Worm (Caenorhabditis elegans) whole organism, mixed stage, embryonic: ENCODE data around the gene clpr-2.

ENCODE experiments used
- M03D4.4 ChIP-seq: sonication (generic microtip); optimal IDR thresholded peaks from 2 replicates; lab custom pipeline; 2017; ENCODE audit warnings: mild to moderate bottlenecking, missing genetic modification characterization, missing compliant biosample characterization
- bed-3 ChIP-seq: fragments of 200-800 bp; sonication (Bioruptor generic); optimal IDR thresholded peaks from 3 replicates; lab custom pipeline; 2018; ENCODE audit warnings: mild to moderate bottlenecking, missing genetic modification characterization, moderate library complexity, missing compliant biosample characterization
- blmp-1 ChIP-seq: fragments of 150-350 bp; optimal IDR thresholded peaks from 2 replicates; lab custom pipeline; 2014; ENCODE audit warnings: missing biosample characterization, missing genetic modification characterization
- ceh-39 ChIP-seq: fragments of 150-350 bp; optimal IDR thresholded peaks from 2 replicates; lab custom pipeline; 2014; ENCODE audit warnings: missing biosample characterization, missing genetic modification characterization
- ceh-43 ChIP-seq: fragments of 200-800 bp; sonication (Bioruptor generic); optimal IDR thresholded peaks from 2 replicates; lab custom pipeline; 2018; ENCODE audit warnings: mild to moderate bottlenecking, missing genetic modification characterization, moderate library complexity, missing compliant biosample characterization
- ceh-83 ChIP-seq: fragments of 200-800 bp; sonication (Bioruptor generic); optimal IDR thresholded peaks from 2 replicates; lab custom pipeline; 2018; ENCODE audit warnings: mild to moderate bottlenecking, missing genetic modification characterization, missing compliant biosample characterization
- ces-1 ChIP-seq: fragments of 150-350 bp; optimal IDR thresholded peaks from 2 replicates; lab custom pipeline; 2014; ENCODE audit warnings: missing biosample characterization, missing genetic modification reagents, missing genetic modification characterization
- cnd-1 ChIP-seq: fragments of 200-800 bp; sonication (Bioruptor generic); optimal IDR thresholded peaks from 2 replicates; lab custom pipeline; 2018; ENCODE audit warnings: mild to moderate bottlenecking, missing genetic modification characterization, missing compliant biosample characterization
- drap-1 ChIP-seq: fragments of 200-800 bp; sonication (Bioruptor generic); optimal IDR thresholded peaks from 3 replicates; lab custom pipeline; 2018; ENCODE audit warnings: mild to moderate bottlenecking, missing genetic modification characterization, missing compliant biosample characterization
- elt-1 ChIP-seq: sonication (generic microtip); optimal IDR thresholded peaks from 2 replicates; lab custom pipeline; 2017; ENCODE audit warnings: missing genetic modification characterization, mild to moderate bottlenecking, missing compliant biosample characterization, antibody characterized with exemption, moderate library complexity, borderline replicate concordance; ENCODE audit not compliant: insufficient read depth
- elt-3 ChIP-seq: fragments of 150-350 bp; optimal IDR thresholded peaks from 2 replicates; lab custom pipeline; 2014; ENCODE audit warnings: missing biosample characterization, missing genetic modification characterization
- flh-1 ChIP-seq: fragments of 200-800 bp; sonication (Bioruptor generic); optimal IDR thresholded peaks from 2 replicates; lab custom pipeline; 2018; ENCODE audit warnings: mild to moderate bottlenecking, missing genetic modification characterization, moderate library complexity, missing compliant biosample characterization
- ham-2 ChIP-seq: fragments of 200-800 bp; sonication (Bioruptor generic); optimal IDR thresholded peaks from 2 replicates; lab custom pipeline; 2018; ENCODE audit warnings: mild to moderate bottlenecking, missing genetic modification characterization, missing compliant biosample characterization
- hlh-1 ChIP-seq: fragments of 150-350 bp; optimal IDR thresholded peaks from 2 replicates; lab custom pipeline; 2014; ENCODE audit warnings: missing biosample characterization, missing genetic modification reagents, missing genetic modification characterization
- lin-13 ChIP-seq: fragments of 150-350 bp; optimal IDR thresholded peaks from 2 replicates; lab custom pipeline; 2014; ENCODE audit warnings: missing biosample characterization, missing genetic modification characterization
- lin-32 ChIP-seq: fragments of 200-800 bp; sonication (Bioruptor generic); optimal IDR thresholded peaks from 2 replicates; lab custom pipeline; 2018; ENCODE audit warnings: mild to moderate bottlenecking, missing genetic modification characterization, missing compliant biosample characterization
- lsy-2 ChIP-seq: fragments of 150-350 bp; optimal IDR thresholded peaks from 2 replicates; lab custom pipeline; 2014; ENCODE audit warnings: missing biosample characterization, missing genetic modification characterization
- mab-5 ChIP-seq: fragments of 150-350 bp; optimal IDR thresholded peaks from 2 replicates; lab custom pipeline; 2014; ENCODE audit warnings: missing biosample characterization, missing genetic modification characterization
- mep-1 ChIP-seq: fragments of 150-350 bp; optimal IDR thresholded peaks from 2 replicates; lab custom pipeline; 2017; ENCODE audit warnings: missing biosample characterization, missing genetic modification reagents, missing genetic modification characterization, inconsistent platforms
- mls-2 ChIP-seq: sonication (generic microtip); optimal IDR thresholded peaks from 2 replicates; lab custom pipeline; 2016; ENCODE audit warnings: mild to moderate bottlenecking, missing genetic modification characterization, moderate library complexity, missing compliant biosample characterization
- nhr-12 ChIP-seq: fragments of 150-350 bp; optimal IDR thresholded peaks from 2 replicates; lab custom pipeline; 2014; ENCODE audit warnings: missing biosample characterization, missing genetic modification characterization
- nhr-2 ChIP-seq: fragments of 150-350 bp; optimal IDR thresholded peaks from 2 replicates; lab custom pipeline; 2014; ENCODE audit warnings: missing biosample characterization, missing genetic modification characterization
- nhr-237 ChIP-seq: fragments of 150-350 bp; optimal IDR thresholded peaks from 2 replicates; lab custom pipeline; 2014; ENCODE audit warnings: missing biosample characterization, missing genetic modification characterization
- nhr-28 ChIP-seq: fragments of 150-350 bp; optimal IDR thresholded peaks from 2 replicates; lab custom pipeline; 2014; ENCODE audit warnings: missing biosample characterization, missing genetic modification characterization
- nhr-76 ChIP-seq: sonication (generic microtip); optimal IDR thresholded peaks from 2 replicates; lab custom pipeline; 2017; ENCODE audit warnings: missing biosample characterization, missing genetic modification characterization
- pha-4 ChIP-seq: fragments of 150-350 bp; optimal IDR thresholded peaks from 2 replicates; lab custom pipeline; 2018; ENCODE audit warnings: missing biosample characterization, missing genetic modification reagents, missing genetic modification characterization
- sem-2 ChIP-seq: fragments of 200-800 bp; sonication (Bioruptor generic); optimal IDR thresholded peaks from 2 replicates; lab custom pipeline; 2018; ENCODE audit warnings: mild to moderate bottlenecking, missing genetic modification characterization, missing compliant biosample characterization
- snpc-4 ChIP-seq: fragments of 150-350 bp; optimal IDR thresholded peaks from 2 replicates; lab custom pipeline; 2014; ENCODE audit warnings: missing biosample characterization, missing genetic modification characterization
- sptf-1 ChIP-seq: sonication (generic microtip); optimal IDR thresholded peaks from 2 replicates; lab custom pipeline; 2017; ENCODE audit warnings: mild to moderate bottlenecking, missing genetic modification characterization, moderate library complexity, missing compliant biosample characterization
- tbx-8 ChIP-seq: fragments of 200-800 bp; sonication (Bioruptor generic); optimal IDR thresholded peaks from 2 replicates; lab custom pipeline; 2018; ENCODE audit warnings: mild to moderate bottlenecking, missing genetic modification characterization, moderate library complexity, missing compliant biosample characterization
- unc-120 ChIP-seq: sonication (generic microtip); optimal IDR thresholded peaks from 2 replicates; lab custom pipeline; 2017; ENCODE audit warnings: missing genetic modification characterization, missing compliant biosample characterization; ENCODE audit not compliant: poor library complexity, severe bottlenecking
- unc-39 ChIP-seq: fragments of 150-350 bp; optimal IDR thresholded peaks from 2 replicates; lab custom pipeline; 2014; ENCODE audit warnings: missing biosample characterization, missing genetic modification characterization
- unc-62 ChIP-seq: fragments of 150-350 bp; optimal IDR thresholded peaks from 2 replicates; lab custom pipeline; 2014; ENCODE audit warnings: missing biosample characterization, missing genetic modification reagents, missing genetic modification characterization
- zip-8 ChIP-seq: fragments of 150-350 bp; optimal IDR thresholded peaks from 2 replicates; lab custom pipeline; 2014; ENCODE audit warnings: missing biosample characterization, missing genetic modification characterization
- ztf-11 ChIP-seq: fragments of 150-350 bp; optimal IDR thresholded peaks from 2 replicates; lab custom pipeline; 2014; ENCODE audit warnings: missing biosample characterization, missing genetic modification characterization

The clpr-2 gene

ce11 chrII:1239433-1240020, 19.2 kb upstream of the clpr-2 start:
- TF ChIP-seq unc-120 (tag; lab: Kevin White, UChicago) (peak; percentile 20), elt-1 (tag; lab: Kevin White, UChicago) (peak; percentile 23), pha-4 (tag; lab: Kevin White, UChicago) (peak; percentile 11), hlh-1 (tag; lab: Kevin White, UChicago) (peak; percentile 26), zip-8 (tag; lab: Kevin White, UChicago) (no peak), elt-3 (tag; lab: Kevin White, UChicago) (peak; percentile 36), cnd-1 (tag; lab: Kevin White, UChicago) (no peak)

- TF ChIP-seq drap-1 (GFP tag; lab: Kevin White, UChicago) (no peak), unc-62 (GFP tag; lab: Kevin White, UChicago) (no peak)
- TF ChIP-seq, all 35 proteins: peak for 0
Measured at ce11 chrII:1240436-1240835, 18.3 kb upstream of the clpr-2 start.

ce11 chrII:1241176-1241730, 17.5 kb upstream of the clpr-2 start:
- TF ChIP-seq blmp-1 (tag; lab: Kevin White, UChicago): peak; percentile 7
- no peak for TF ChIP-seq mls-2 (tag; lab: Kevin White, UChicago)
- TF ChIP-seq lin-13 (tag; lab: Kevin White, UChicago): no peak

DNA sequence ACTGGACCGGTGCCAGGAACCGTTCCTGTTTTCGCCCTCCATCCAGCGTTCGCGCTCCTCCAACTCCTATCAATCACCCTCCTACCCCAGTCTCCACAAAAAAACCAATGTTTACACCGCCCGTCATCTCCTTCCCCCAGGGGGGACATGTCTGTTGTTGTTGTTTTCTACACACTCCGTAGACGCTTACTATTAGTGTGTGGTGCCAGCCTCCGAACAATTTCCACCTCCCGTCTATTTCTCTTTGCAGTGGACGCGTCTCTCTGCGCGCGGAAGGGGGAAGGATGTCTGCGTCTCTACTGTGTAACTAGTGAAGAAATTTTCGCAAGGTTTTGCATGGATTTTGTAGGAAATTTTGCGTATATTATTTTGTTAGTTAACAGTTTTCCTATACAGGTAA, 16.3 kb upstream of the clpr-2 start:
- TF ChIP-seq hlh-1 (tag; lab: Kevin White, UChicago) (peak; percentile 31), ceh-39 (tag; lab: Kevin White, UChicago) (no peak), ceh-83 (no peak), lin-32 (no peak), nhr-76 (no peak), mls-2 (tag; lab: Kevin White, UChicago) (peak; percentile 7), M03D4.4 (no peak), ces-1 (GFP tag; lab: Kevin White, UChicago) (peak; percentile 60), flh-1 (GFP tag; lab: Kevin White, UChicago) (no peak), lsy-2 (tag; lab: Kevin White, UChicago) (peak; percentile 21), blmp-1 (tag; lab: Kevin White, UChicago) (no peak), pha-4 (tag; lab: Kevin White, UChicago) (peak; percentile 20), bed-3 (GFP tag; lab: Kevin White, UChicago) (no peak), ham-2 (GFP tag; lab: Kevin White, UChicago) (peak; percentile 32), elt-1 (tag; lab: Kevin White, UChicago) (no peak), ztf-11 (tag; lab: Kevin White, UChicago) (peak; percentile 26), nhr-237 (no peak), cnd-1 (tag; lab: Kevin White, UChicago) (no peak), unc-62 (GFP tag; lab: Kevin White, UChicago) (peak; percentile 41), lin-13 (tag; lab: Kevin White, UChicago) (no peak), drap-1 (GFP tag; lab: Kevin White, UChicago) (no peak), unc-39 (tag; lab: Kevin White, UChicago) (no peak), unc-120 (tag; lab: Kevin White, UChicago) (no peak), nhr-2 (tag; lab: Kevin White, UChicago) (no peak), mab-5 (tag; lab: Kevin White, UChicago) (no peak), mep-1 (tag; lab: Kevin White, UChicago) (peak; percentile 39), snpc-4 (tag; lab: Kevin White, UChicago) (no peak), ceh-43 (no peak), sem-2 (no peak), tbx-8 (GFP tag; lab: Kevin White, UChicago) (no peak), nhr-12 (tag; lab: Kevin White, UChicago) (no peak), elt-3 (tag; lab: Kevin White, UChicago) (no peak), zip-8 (tag; lab: Kevin White, UChicago) (no peak), nhr-28 (tag; lab: Kevin White, UChicago) (no peak), sptf-1 (tag; lab: Kevin White, UChicago) (no peak)
